Worm (Caenorhabditis elegans) whole organism, L4/young adult: Measurements from ENCODE around the gene shw-3.

Source experiments
- W03F9.2 ChIP-seq: fragments of 150-350 bp; optimal IDR thresholded peaks from 2 replicates; lab custom pipeline; 2014; ENCODE audit warnings: missing biosample characterization, missing genetic modification characterization
- dao-5 ChIP-seq: sonication (generic microtip); optimal IDR thresholded peaks from 2 replicates; lab custom pipeline; 2016; ENCODE audit warnings: missing genotype, missing genetic modification characterization, moderate library complexity, missing compliant biosample characterization

- TF ChIP-seq W03F9.2 (tag; lab: Kevin White, UChicago) = no peak
- no peak for TF ChIP-seq dao-5 (tag; lab: Kevin White, UChicago)
Measured at ce11 chrV:13018761-13019160, 31.8 kb upstream of the shw-3 start, which contains the start of gene fmi-1.
